Fruit fly (Drosophila melanogaster) whole organism, adult: Measurements from ENCODE around the gene MED27.
A peak's percentile ranks its signal among the peaks of the same experiment; 100 is the strongest.

Experiments
- CG14711 ChIP-seq: fragments of 200-800 bp; sonication (Bioruptor generic); optimal IDR thresholded peaks from 2 replicates; lab custom pipeline; 2018; ENCODE audit warnings: missing biosample characterization, mild to moderate bottlenecking, missing genetic modification characterization, moderate library complexity
- bab1 ChIP-seq: fragments of 200-800 bp; sonication (Bioruptor generic); optimal IDR thresholded peaks from 3 replicates; lab custom pipeline; 2019; ENCODE audit warnings: missing biosample characterization, mild to moderate bottlenecking, missing genetic modification characterization, moderate library complexity
- tj ChIP-seq: fragments of 200-800 bp; sonication (Bioruptor generic); optimal IDR thresholded peaks from 3 replicates; lab custom pipeline; 2017; ENCODE audit warnings: missing biosample characterization, mild to moderate bottlenecking, missing genetic modification characterization, moderate library complexity

DNA sequence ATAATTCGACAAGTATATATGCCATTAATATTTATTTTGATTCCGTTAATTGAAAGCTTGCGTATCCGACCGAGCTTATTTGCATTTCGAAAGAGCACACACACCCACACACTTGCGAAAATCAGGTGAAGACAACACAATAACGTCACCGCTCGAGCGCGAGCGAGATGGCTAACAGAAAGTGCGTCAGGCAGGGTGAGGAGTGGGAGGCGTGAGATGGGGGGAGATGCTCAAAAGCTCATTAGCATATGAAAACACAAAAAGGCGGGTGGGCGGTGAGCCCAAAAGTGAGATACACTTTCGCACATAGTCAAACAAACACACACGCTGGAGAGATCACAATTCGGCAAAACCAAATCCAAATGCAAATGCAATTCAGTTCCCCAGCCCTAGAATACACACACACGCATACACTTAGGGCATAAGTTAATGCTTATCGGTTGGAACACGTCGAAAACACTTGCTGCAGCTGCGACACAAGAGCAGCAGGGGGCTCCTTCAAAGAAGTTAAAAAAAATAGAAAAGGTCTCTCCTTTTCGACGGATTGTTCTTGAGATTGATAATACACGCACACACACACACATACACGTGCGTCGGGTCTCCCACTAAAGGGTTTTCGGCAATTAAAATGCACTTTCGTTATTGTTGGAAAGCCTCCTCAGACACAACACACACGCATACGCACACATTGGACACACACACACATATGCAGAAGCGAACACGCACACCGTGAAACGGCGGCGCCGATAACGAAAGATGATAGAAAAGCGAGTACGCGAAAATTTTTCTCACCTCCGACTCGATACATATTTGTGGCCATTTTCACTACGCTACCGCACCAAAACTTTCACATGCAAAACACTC, 7.0 kb upstream of the MED27 start:
- TF ChIP-seq tj (peak; percentile 25), bab1 (GFP tag; lab: Kevin White, UChicago) (no peak), CG14711 (tag; lab: Kevin White, UChicago) (no peak)
